Worm (Caenorhabditis elegans) whole organism, L3 larva: ENCODE measurements around the gene unc-4.

Experiments
- R02D3.7 ChIP-seq: fragments of 150-350 bp; optimal IDR thresholded peaks from 2 replicates; lab custom pipeline; 2014; ENCODE audit warnings: missing biosample characterization, missing genetic modification characterization
- ZK546.5 ChIP-seq: sonication (generic microtip); optimal IDR thresholded peaks from 2 replicates; lab custom pipeline; 2017; ENCODE audit warnings: missing biosample characterization, missing genetic modification characterization

- TF ChIP-seq R02D3.7 (tag; lab: Kevin White, UChicago): no peak
- TF ChIP-seq ZK546.5 (tag; lab: Kevin White, UChicago): no peak
Measured at ce11 chrII:9868698-9869097, 31.5 kb downstream of the unc-4 start, which contains the start of gene old-1.
